Fruit fly (Drosophila melanogaster): Measurements from ENCODE around the gene CG8028.

Gene CG8028

dm6 chrX:19243379-19243834, 36.7 kb downstream of the CG8028 start, which contains the start of gene CG7889 (continued):
- TF ChIP-seq hkb (optimal IDR thresholded peaks at IDR 0.05) (no peak), hkb (GFP tag; IDR thresholded peaks at IDR 0.05) (no peak), tio (GFP tag; optimal IDR thresholded peaks at IDR 0.05) (no peak), en (GFP tag; optimal IDR thresholded peaks at IDR 0.05) (no peak), CG13894 (tag; optimal IDR thresholded peaks at IDR 0.05) (no peak), kni (GFP tag; optimal IDR thresholded peaks at IDR 0.05) (no peak), wdn (GFP tag; IDR thresholded peaks at IDR 0.05) (no peak), Side (GFP tag; optimal IDR thresholded peaks at IDR 0.05) (peak; percentile 15), gro (GFP tag; optimal IDR thresholded peaks at IDR 0.05) (no peak), cad (GFP tag; optimal IDR thresholded peaks at IDR 0.05) (no peak), CG16815 (GFP tag; optimal IDR thresholded peaks at IDR 0.05) (no peak), h (optimal IDR thresholded peaks at IDR 0.05) (no peak), CG10321 (GFP tag; IDR thresholded peaks at IDR 0.05) (no peak), Hsf (GFP tag; optimal IDR thresholded peaks at IDR 0.05) (peak; percentile 6), Xrp1 (GFP tag; IDR thresholded peaks at IDR 0.05) (peak; percentile 26; the same call in 1 of the 2 replicates), phol (tag; optimal IDR thresholded peaks at IDR 0.05) (peak; percentile 40), HLHmδ (GFP tag; optimal IDR thresholded peaks at IDR 0.05) (no peak), CG18262 (tag; optimal IDR thresholded peaks at IDR 0.05) (peak; percentile 53), CG8290 (GFP tag; optimal IDR thresholded peaks at IDR 0.05) (peak; percentile 36), CG8290 (tag; optimal IDR thresholded peaks at IDR 0.05) (peak in 1 of 2 experiments; percentile 76), mirr (GFP tag; optimal IDR thresholded peaks at IDR 0.05) (no peak), CG8765 (GFP tag; IDR thresholded peaks at IDR 0.05) (no peak), pum (GFP tag; optimal IDR thresholded peaks at IDR 0.05) (no peak), CG12155 (GFP tag; optimal IDR thresholded peaks at IDR 0.05) (peak; percentile 47), CG15479 (GFP tag; optimal IDR thresholded peaks at IDR 0.05) (no peak), CG8478 (optimal IDR thresholded peaks at IDR 0.05) (no peak), NC2α (GFP tag; optimal IDR thresholded peaks at IDR 0.05) (no peak), CG17385 (GFP tag; optimal IDR thresholded peaks at IDR 0.05) (no peak), unc-4 (GFP tag; IDR thresholded peaks at IDR 0.05; ENCODE audit: partially characterized antibody) (no peak), Camta (GFP tag; optimal IDR thresholded peaks at IDR 0.05) (peak; percentile 31), Dll (GFP tag; IDR thresholded peaks at IDR 0.05; ENCODE audit: partially characterized antibody) (no peak), stc (GFP tag; IDR thresholded peaks at IDR 0.05) (no peak), peb (GFP tag; IDR thresholded peaks at IDR 0.05) (no peak), CG2202 (tag; optimal IDR thresholded peaks at IDR 0.05) (no peak), CG11723 (GFP tag; optimal IDR thresholded peaks at IDR 0.05) (no peak), corto (GFP tag; optimal IDR thresholded peaks at IDR 0.05) (no peak), CG6272 (GFP tag; IDR thresholded peaks at IDR 0.05) (no peak), Oli (tag; optimal IDR thresholded peaks at IDR 0.05) (no peak), CG30403 (GFP tag; optimal IDR thresholded peaks at IDR 0.05) (peak; percentile 6), CG15514 (GFP tag; optimal IDR thresholded peaks at IDR 0.05) (peak; percentile 15), gcm (GFP tag; optimal IDR thresholded peaks at IDR 0.05) (no peak), dm (GFP tag; optimal IDR thresholded peaks at IDR 0.05) (peak; percentile 10), cwo (GFP tag; optimal IDR thresholded peaks at IDR 0.05) (no peak), GATAe (GFP tag; conservative IDR thresholded peaks at IDR 0.05) (no peak), chm (GFP tag; IDR thresholded peaks at IDR 0.05) (no peak), Adf1 (GFP tag; IDR thresholded peaks at IDR 0.05) (no peak), CG17328 (GFP tag; IDR thresholded peaks at IDR 0.05) (no peak), Oaz (GFP tag; IDR thresholded peaks at IDR 0.05) (no peak), CrebB (tag; optimal IDR thresholded peaks at IDR 0.05) (no peak), Stat92E (GFP tag; optimal IDR thresholded peaks at IDR 0.05) (no peak), CG7928 (GFP tag; optimal IDR thresholded peaks at IDR 0.05) (no peak), Kr (GFP tag; optimal IDR thresholded peaks at IDR 0.05) (no peak), CG11695 (GFP tag; IDR thresholded peaks at IDR 0.05) (0 out of 3 replicates have a peak, but pooled peaks have one; percentile 29)
